Fruit fly (Drosophila melanogaster): Measurements from ENCODE around the gene CG31624.

The CG31624 gene

dm6 chr2L:21149053-21149452 is 51.1 kb downstream of the CG31624 start (continued):
- no peak for TF ChIP-seq Gsc (GFP tag; IDR thresholded peaks at IDR 0.05)
